Fruit fly (Drosophila melanogaster) whole organism, prepupa: Measurements from ENCODE around the gene Med.
A peak's percentile ranks its signal among the peaks of the same experiment; 100 is the strongest.

ENCODE experiments used
- Blimp-1 ChIP-seq: fragments of 200-800 bp; sonication (Bioruptor generic); optimal IDR thresholded peaks from 3 replicates; lab custom pipeline; 2017; ENCODE audit warnings: missing biosample characterization, missing genetic modification characterization, mild to moderate bottlenecking, moderate library complexity, missing genetic modification reagents
- CG10631 ChIP-seq: fragments of 200-800 bp; sonication (Bioruptor generic); optimal IDR thresholded peaks from 2 replicates; lab custom pipeline; 2016; ENCODE audit warnings: missing biosample characterization, missing genetic modification characterization
- CG10669 ChIP-seq: fragments of 200-800 bp; sonication (Bioruptor generic); optimal IDR thresholded peaks from 3 replicates; lab custom pipeline; 2018; ENCODE audit warnings: missing biosample characterization, mild to moderate bottlenecking, missing genetic modification characterization, moderate library complexity
- CG11762 ChIP-seq: fragments of 200-800 bp; sonication (Bioruptor generic); optimal IDR thresholded peaks from 3 replicates; lab custom pipeline; 2016; ENCODE audit warnings: missing biosample characterization, missing genetic modification characterization; ENCODE audit not compliant: insufficient read depth
- CG1621 ChIP-seq: fragments of 200-800 bp; sonication (Bioruptor generic); optimal IDR thresholded peaks from 3 replicates; lab custom pipeline; 2018; ENCODE audit warnings: missing biosample characterization, mild to moderate bottlenecking, missing genetic modification characterization
- CG31627 ChIP-seq: fragments of 200-800 bp; sonication (Bioruptor generic); optimal IDR thresholded peaks from 3 replicates; lab custom pipeline; 2016; ENCODE audit warnings: missing biosample characterization, missing genetic modification characterization
- CG32006 ChIP-seq: fragments of 200-800 bp; sonication (Bioruptor generic); optimal IDR thresholded peaks from 3 replicates; lab custom pipeline; 2017; ENCODE audit warnings: missing biosample characterization, mild to moderate bottlenecking, missing genetic modification characterization
- CG34406 ChIP-seq: fragments of 200-800 bp; sonication (Bioruptor generic); optimal IDR thresholded peaks from 3 replicates; lab custom pipeline; 2016; ENCODE audit warnings: missing biosample characterization, missing genetic modification characterization
- CG3919 ChIP-seq: fragments of 200-800 bp; sonication (Bioruptor generic); optimal IDR thresholded peaks from 3 replicates; lab custom pipeline; 2016; ENCODE audit warnings: missing biosample characterization, missing genetic modification characterization
- CG4318 ChIP-seq: fragments of 200-800 bp; sonication (Bioruptor generic); optimal IDR thresholded peaks from 3 replicates; lab custom pipeline; 2017; ENCODE audit warnings: missing biosample characterization, mild to moderate bottlenecking, missing genetic modification characterization
- CG6163 ChIP-seq: fragments of 200-800 bp; sonication (Bioruptor generic); IDR thresholded peaks from 3 replicates; pipeline ENCODE4 v1.3.6; 2022; ENCODE audit warnings: missing biosample characterization, missing genetic modification characterization
- CG6276 ChIP-seq: fragments of 200-800 bp; sonication (Bioruptor generic); optimal IDR thresholded peaks from 2 replicates; lab custom pipeline; 2017; ENCODE audit warnings: missing biosample characterization, mild to moderate bottlenecking, missing genetic modification characterization
- CG6792 ChIP-seq: fragments of 200-800 bp; sonication (Bioruptor generic); optimal IDR thresholded peaks from 3 replicates; lab custom pipeline; 2016; ENCODE audit warnings: missing biosample characterization, missing genetic modification characterization
- CG7368 ChIP-seq: fragments of 200-800 bp; sonication (Bioruptor generic); optimal IDR thresholded peaks from 3 replicates; lab custom pipeline; 2016; ENCODE audit warnings: missing biosample characterization, missing genetic modification characterization
- CG9139 ChIP-seq: fragments of 200-800 bp; sonication (Bioruptor generic); optimal IDR thresholded peaks from 3 replicates; lab custom pipeline; 2017; ENCODE audit warnings: missing biosample characterization, mild to moderate bottlenecking, missing genetic modification characterization
- Eip78C ChIP-seq: fragments of 200-800 bp; sonication (Bioruptor generic); peaks from one replicate; lab custom pipeline; 2016; ENCODE audit warnings: missing biosample characterization, missing genetic modification characterization
- Eip93F ChIP-seq: fragments of 200-800 bp; sonication (Bioruptor generic); optimal IDR thresholded peaks from 2 replicates; lab custom pipeline; 2016; ENCODE audit warnings: missing biosample characterization, mild to moderate bottlenecking, missing genetic modification characterization
- Ets21C ChIP-seq: fragments of 200-800 bp; sonication (Bioruptor generic); optimal IDR thresholded peaks from 3 replicates; lab custom pipeline; 2016; ENCODE audit warnings: missing biosample characterization, missing genetic modification characterization
- Ets96B ChIP-seq: fragments of 200-800 bp; optimal IDR thresholded peaks from 2 replicates; lab custom pipeline; 2019; ENCODE audit warnings: missing biosample characterization, mild to moderate bottlenecking, missing genetic modification characterization, moderate library complexity
- Hr38 ChIP-seq: sonication (Bioruptor generic); optimal IDR thresholded peaks from 2 replicates; lab custom pipeline; 2016; ENCODE audit warnings: missing biosample characterization, missing genetic modification characterization
- Hr39 ChIP-seq: fragments of 200-800 bp; sonication (Bioruptor generic); optimal IDR thresholded peaks from 2 replicates; lab custom pipeline; 2016; ENCODE audit warnings: missing biosample characterization, missing genetic modification characterization
- Hr4 ChIP-seq: fragments of 200-800 bp; sonication (Bioruptor generic); optimal IDR thresholded peaks from 3 replicates; lab custom pipeline; 2016; ENCODE audit warnings: missing biosample characterization, missing genetic modification characterization
- Lpt ChIP-seq: fragments of 200-800 bp; sonication (Bioruptor generic); optimal IDR thresholded peaks from 3 replicates; lab custom pipeline; 2016; ENCODE audit warnings: missing biosample characterization, missing genetic modification characterization
- OdsH ChIP-seq: fragments of 200-800 bp; sonication (Bioruptor generic); optimal IDR thresholded peaks from 3 replicates; lab custom pipeline; 2016; ENCODE audit warnings: missing biosample characterization, missing genetic modification characterization
- Sox102F ChIP-seq: fragments of 200-800 bp; sonication (Bioruptor generic); optimal IDR thresholded peaks from 2 replicates; lab custom pipeline; 2016; ENCODE audit warnings: missing biosample characterization, mild to moderate bottlenecking, missing genetic modification characterization
- Sox15 ChIP-seq: fragments of 200-800 bp; sonication (Bioruptor generic); optimal IDR thresholded peaks from 3 replicates; lab custom pipeline; 2016; ENCODE audit warnings: missing biosample characterization, missing genetic modification characterization
- achi ChIP-seq: fragments of 200-800 bp; sonication (Bioruptor generic); optimal IDR thresholded peaks from 3 replicates; lab custom pipeline; 2016; ENCODE audit warnings: missing biosample characterization, missing genetic modification characterization
- acj6 ChIP-seq: fragments of 200-800 bp; sonication (Bioruptor generic); optimal IDR thresholded peaks from 3 replicates; lab custom pipeline; 2016; ENCODE audit warnings: missing biosample characterization, missing genetic modification characterization
- cyc ChIP-seq: fragments of 200-800 bp; sonication (Bioruptor generic); optimal IDR thresholded peaks from 3 replicates; lab custom pipeline; 2016; ENCODE audit warnings: missing biosample characterization, missing genetic modification characterization
- dsx ChIP-seq: fragments of 200-800 bp; optimal IDR thresholded peaks from 3 replicates; lab custom pipeline; 2019; ENCODE audit warnings: missing biosample characterization, mild to moderate bottlenecking, missing genetic modification characterization, moderate library complexity; ENCODE audit not compliant: poor library complexity, severe bottlenecking
- eg ChIP-seq: fragments of 200-800 bp; sonication (Bioruptor generic); IDR thresholded peaks from 3 replicates; pipeline ENCODE4 v1.3.6; 2022; ENCODE audit warnings: missing biosample characterization, missing genetic modification characterization
- fd59A ChIP-seq: fragments of 200-800 bp; sonication (Bioruptor generic); optimal IDR thresholded peaks from 2 replicates; lab custom pipeline; 2017; ENCODE audit warnings: missing biosample characterization, mild to moderate bottlenecking, missing genetic modification characterization, missing genetic modification reagents
- fd85E ChIP-seq: fragments of 200-800 bp; sonication (Bioruptor generic); optimal IDR thresholded peaks from 3 replicates; lab custom pipeline; 2016; ENCODE audit warnings: missing biosample characterization, missing genetic modification characterization
- fkh ChIP-seq: fragments of 200-800 bp; sonication (Bioruptor generic); optimal IDR thresholded peaks from 3 replicates; lab custom pipeline; 2017; ENCODE audit warnings: missing biosample characterization, mild to moderate bottlenecking, missing genetic modification characterization, moderate library complexity
- lz ChIP-seq: fragments of 200-800 bp; sonication (Bioruptor generic); optimal IDR thresholded peaks from 3 replicates; lab custom pipeline; 2016; ENCODE audit warnings: missing biosample characterization, missing genetic modification characterization
- pdm3 ChIP-seq: fragments of 200-800 bp; sonication (Bioruptor generic); optimal IDR thresholded peaks from 3 replicates; lab custom pipeline; 2016; ENCODE audit warnings: missing biosample characterization, missing genetic modification characterization
- salr ChIP-seq, 2 experiments: fragments of 200-800 bp; sonication (Bioruptor generic); optimal IDR thresholded peaks; 3 replicates each; lab custom pipeline; 2016 to 2018; ENCODE audit warnings: missing biosample characterization in 2 of 2, missing genetic modification characterization in 2 of 2, mild to moderate bottlenecking in 1 of 2
- spab ChIP-seq: fragments of 200-800 bp; sonication (Bioruptor generic); optimal IDR thresholded peaks from 2 replicates; lab custom pipeline; 2017; ENCODE audit warnings: missing biosample characterization, mild to moderate bottlenecking, missing genetic modification characterization, missing genetic modification reagents
- vri ChIP-seq: fragments of 200-800 bp; sonication (Bioruptor generic); optimal IDR thresholded peaks from 3 replicates; lab custom pipeline; 2016; ENCODE audit warnings: missing biosample characterization, mild to moderate bottlenecking, missing genetic modification characterization

The Med gene

DNA sequence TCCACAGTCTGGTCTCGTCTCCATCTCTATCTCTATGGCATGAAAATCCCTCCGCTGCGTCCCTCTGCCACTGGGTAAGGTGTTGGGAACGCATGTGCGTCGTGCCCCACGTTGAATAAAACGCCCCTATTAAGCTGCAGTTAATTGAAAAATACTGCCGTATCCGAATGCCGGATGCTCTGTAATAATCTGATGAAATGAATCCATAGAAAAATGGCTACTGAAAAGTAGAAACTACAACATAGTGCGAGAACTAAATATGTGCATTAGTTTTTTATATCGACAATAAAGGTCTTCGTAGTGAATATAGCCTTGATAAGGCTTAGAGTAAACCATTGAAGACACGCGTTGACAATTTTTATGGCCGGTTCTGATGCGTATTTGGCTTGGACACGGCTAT lies 44.1 kb upstream of the Med start (continued):
- TF ChIP-seq fd85E (GFP tag; lab: Kevin White, UChicago) = no peak
- peak; percentile 73 for TF ChIP-seq eg
- TF ChIP-seq OdsH (GFP tag; lab: Kevin White, UChicago) = peak; percentile 49
- TF ChIP-seq vri (GFP tag; lab: Kevin White, UChicago) = no peak
- TF ChIP-seq Lpt (GFP tag; lab: Kevin White, UChicago) = peak; percentile 26
- TF ChIP-seq CG31627 = no peak
- TF ChIP-seq CG10631 (GFP tag; lab: Kevin White, UChicago) = peak; percentile 85
- no peak for TF ChIP-seq Ets21C (GFP tag; lab: Kevin White, UChicago)
- peak; percentile 74 for TF ChIP-seq CG10669 (GFP tag; lab: Kevin White, UChicago)
- peak; percentile 48 to 64 for TF ChIP-seq salr (GFP tag; optimal IDR thresholded peaks at IDR 0.05; lab: Kevin White, UChicago)
- TF ChIP-seq Blimp-1 (GFP tag; lab: Kevin White, UChicago) = no peak
- peak; percentile 66 for TF ChIP-seq pdm3 (GFP tag; lab: Kevin White, UChicago)
- TF ChIP-seq fd59A (GFP tag; lab: Kevin White, UChicago) = peak; percentile 75
- TF ChIP-seq achi (GFP tag; lab: Kevin White, UChicago) = peak; percentile 69
- TF ChIP-seq CG4318 = peak; percentile 62
- TF ChIP-seq fkh (GFP tag; lab: Kevin White, UChicago) = no peak
- TF ChIP-seq Hr39 (GFP tag; lab: Kevin White, UChicago) = no peak
- peak; percentile 63 for TF ChIP-seq CG3919 (GFP tag; lab: Kevin White, UChicago)
- TF ChIP-seq CG34406 (GFP tag; lab: Kevin White, UChicago) = peak; percentile 20
- no peak for TF ChIP-seq Hr38
- no peak for TF ChIP-seq Sox15
- TF ChIP-seq CG9139 (GFP tag; lab: Kevin White, UChicago) = peak; percentile 55
- TF ChIP-seq Ets96B (tag; lab: Kevin White, UChicago) = peak; percentile 69
- TF ChIP-seq Sox102F (GFP tag; lab: Kevin White, UChicago) = no peak
- TF ChIP-seq CG7368 (GFP tag; lab: Kevin White, UChicago) = peak; percentile 35
- peak; percentile 90 for TF ChIP-seq CG6163 (GFP tag; lab: Robert Waterston, UW)
- peak; percentile 72 for TF ChIP-seq spab (GFP tag; lab: Kevin White, UChicago)
- TF ChIP-seq CG1621 = peak; percentile 78
- TF ChIP-seq CG6276 = peak; percentile 62
- peak; percentile 13 for TF ChIP-seq lz (GFP tag; lab: Kevin White, UChicago)
- peak; percentile 53 for TF ChIP-seq acj6 (GFP tag; lab: Kevin White, UChicago)
- TF ChIP-seq CG6792 (GFP tag; lab: Kevin White, UChicago) = peak; percentile 52
- TF ChIP-seq, all 60 proteins: peak for 41

DNA sequence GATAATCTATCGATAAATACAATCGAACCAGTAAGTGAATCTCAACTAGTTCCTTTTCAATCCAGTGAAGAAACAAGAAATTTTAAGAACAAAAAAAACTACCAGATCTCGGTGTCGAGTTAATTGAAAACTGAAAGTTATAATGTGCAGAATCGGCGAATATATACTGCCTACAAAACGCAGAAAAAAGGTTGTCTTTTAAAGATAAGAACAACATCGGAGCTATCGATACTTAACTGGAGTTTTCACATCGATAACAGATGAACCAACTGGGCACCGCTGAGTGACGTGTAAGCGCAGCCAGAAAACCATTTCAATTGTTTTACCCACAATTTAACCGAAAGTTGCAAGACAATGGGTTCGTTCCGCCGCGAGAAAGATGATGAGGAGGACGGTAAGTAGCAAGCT lies 39.0 kb upstream of the Med start, which contains the start of gene gammaCOP:
Gene gammaCOP (plus strand): TSS at position 259 of the 408 bp plus-strand sequence.
- TF ChIP-seq Eip93F (GFP tag; lab: Kevin White, UChicago) (no peak), dsx (GFP tag; lab: Kevin White, UChicago) (no peak), OdsH (GFP tag; lab: Kevin White, UChicago) (no peak), CG6792 (GFP tag; lab: Kevin White, UChicago) (no peak), CG4318 (no peak), achi (GFP tag; lab: Kevin White, UChicago) (no peak), Lpt (GFP tag; lab: Kevin White, UChicago) (no peak), CG1621 (no peak), cyc (GFP tag; lab: Kevin White, UChicago) (no peak)

DNA sequence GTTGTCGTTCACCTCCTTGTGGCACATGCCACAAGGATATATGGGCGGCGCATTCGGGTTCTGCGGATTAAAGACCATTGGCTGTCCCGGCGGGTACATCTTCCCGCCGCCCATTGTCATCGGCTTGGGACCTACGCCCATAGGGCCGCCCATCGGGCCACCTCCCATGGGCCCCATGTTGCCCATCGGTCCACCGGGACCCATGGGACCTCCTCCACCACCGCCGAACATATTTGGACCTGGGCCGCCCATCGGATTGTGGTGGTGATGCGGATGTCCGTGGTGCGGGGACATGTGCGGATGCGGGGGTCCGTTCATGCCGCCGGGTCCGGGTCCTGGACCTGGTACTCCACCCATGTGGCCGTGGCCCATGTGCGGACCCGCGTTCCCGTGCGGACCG lies 33.5 kb upstream of the Med start:
- no peak for TF ChIP-seq CG10669 (GFP tag; lab: Kevin White, UChicago)
- no peak for TF ChIP-seq Hr4
- no peak for TF ChIP-seq CG3919 (GFP tag; lab: Kevin White, UChicago)
- TF ChIP-seq acj6 (GFP tag; lab: Kevin White, UChicago) = no peak
- no peak for TF ChIP-seq salr (GFP tag; optimal IDR thresholded peaks at IDR 0.05; lab: Kevin White, UChicago)
- no peak for TF ChIP-seq fd85E (GFP tag; lab: Kevin White, UChicago)
- TF ChIP-seq Lpt (GFP tag; lab: Kevin White, UChicago) = no peak
- no peak for TF ChIP-seq CG32006
- TF ChIP-seq CG6163 (GFP tag; lab: Robert Waterston, UW) = no peak
- TF ChIP-seq Sox15 = no peak
- no peak for TF ChIP-seq CG31627
- TF ChIP-seq Eip78C = no peak
- TF ChIP-seq fkh (GFP tag; lab: Kevin White, UChicago) = no peak
- TF ChIP-seq vri (GFP tag; lab: Kevin White, UChicago) = no peak
- no peak for TF ChIP-seq Ets96B (tag; lab: Kevin White, UChicago)
- TF ChIP-seq CG11762 (GFP tag; lab: Kevin White, UChicago) = no peak
